Worm (Caenorhabditis elegans) whole organism, L2 larva: ENCODE data around the gene H04D03.7.

ENCODE experiments used
- C34F6.9 ChIP-seq: fragments of 150-350 bp; optimal IDR thresholded peaks from 2 replicates; lab custom pipeline; 2014; ENCODE audit warnings: missing biosample characterization, missing genetic modification characterization
- F13H6.1 ChIP-seq: sonication (generic microtip); optimal IDR thresholded peaks from 2 replicates; lab custom pipeline; 2016; ENCODE audit warnings: missing genetic modification characterization, missing compliant biosample characterization
- R02D3.7 ChIP-seq: fragments of 150-350 bp; optimal IDR thresholded peaks from 2 replicates; lab custom pipeline; 2014; ENCODE audit warnings: missing biosample characterization, missing genetic modification characterization
- ZK546.5 ChIP-seq: sonication (generic microtip); optimal IDR thresholded peaks from 2 replicates; lab custom pipeline; 2017; ENCODE audit warnings: missing biosample characterization, missing genetic modification characterization
- alr-1 ChIP-seq: fragments of 150-350 bp; optimal IDR thresholded peaks from 2 replicates; lab custom pipeline; 2014; ENCODE audit warnings: missing biosample characterization, missing genetic modification characterization
- aly-2 ChIP-seq: fragments of 150-350 bp; optimal IDR thresholded peaks from 2 replicates; lab custom pipeline; 2014; ENCODE audit warnings: missing biosample characterization, missing genetic modification characterization
- ama-1 ChIP-seq: fragments of 150-350 bp; optimal IDR thresholded peaks from 2 replicates; lab custom pipeline; 2018; ENCODE audit warnings: inconsistent platforms
- blmp-1 ChIP-seq: sonication (generic microtip); optimal IDR thresholded peaks from 2 replicates; lab custom pipeline; 2017; ENCODE audit warnings: missing genetic modification characterization, mild to moderate bottlenecking, missing compliant biosample characterization, antibody characterized with exemption, moderate library complexity; ENCODE audit not compliant: insufficient read depth
- ceh-16 ChIP-seq: fragments of 150-350 bp; optimal IDR thresholded peaks from 2 replicates; lab custom pipeline; 2014; ENCODE audit warnings: missing biosample characterization, missing genetic modification characterization
- ceh-82 ChIP-seq: fragments of 150-350 bp; optimal IDR thresholded peaks from 2 replicates; lab custom pipeline; 2014; ENCODE audit warnings: missing biosample characterization, missing genetic modification characterization
- crh-2 ChIP-seq: sonication (generic microtip); optimal IDR thresholded peaks from 2 replicates; lab custom pipeline; 2017; ENCODE audit warnings: missing biosample characterization, missing genetic modification characterization
- dmd-4 ChIP-seq: sonication (generic microtip); optimal IDR thresholded peaks from 2 replicates; lab custom pipeline; 2017; ENCODE audit warnings: missing biosample characterization, missing genetic modification characterization
- egl-27 ChIP-seq: sonication (generic microtip); optimal IDR thresholded peaks from 3 replicates; lab custom pipeline; 2017; ENCODE audit warnings: missing biosample characterization, missing genetic modification reagents, missing genetic modification characterization
- elt-1 ChIP-seq: fragments of 150-350 bp; optimal IDR thresholded peaks from 2 replicates; lab custom pipeline; 2014; ENCODE audit warnings: missing biosample characterization, missing genetic modification characterization
- elt-3 ChIP-seq: sonication (generic microtip); optimal IDR thresholded peaks from 2 replicates; lab custom pipeline; 2017; ENCODE audit warnings: missing biosample characterization, missing genetic modification characterization
- fos-1 ChIP-seq: fragments of 150-350 bp; optimal IDR thresholded peaks from 2 replicates; lab custom pipeline; 2014; ENCODE audit warnings: missing biosample characterization, missing genetic modification characterization
- gmeb-1 ChIP-seq: fragments of 150-350 bp; optimal IDR thresholded peaks from 2 replicates; lab custom pipeline; 2014; ENCODE audit warnings: missing biosample characterization, missing genetic modification characterization
- lin-11 ChIP-seq: fragments of 150-350 bp; sonication (generic microtip); optimal IDR thresholded peaks from 2 replicates; lab custom pipeline; 2014; ENCODE audit warnings: missing biosample characterization, missing genetic modification characterization, inconsistent platforms, mixed read lengths
- lin-13 ChIP-seq: fragments of 150-350 bp; optimal IDR thresholded peaks from 2 replicates; lab custom pipeline; 2014; ENCODE audit warnings: missing biosample characterization, missing genetic modification reagents, missing genetic modification characterization
- lin-39 ChIP-seq: fragments of 150-350 bp; optimal IDR thresholded peaks from 2 replicates; lab custom pipeline; 2014; ENCODE audit warnings: missing biosample characterization, missing genetic modification reagents, missing genetic modification characterization
- lsy-2 ChIP-seq, 2 experiments: fragments of 150-350 bp in 1 of 2; sonication (generic microtip) in 1 of 2; optimal IDR thresholded peaks; 2 replicates each; lab custom pipeline; 2014 to 2017; ENCODE audit warnings: missing biosample characterization in 2 of 2, missing genetic modification characterization in 2 of 2
- mab-5 ChIP-seq: fragments of 150-350 bp; optimal IDR thresholded peaks from 2 replicates; lab custom pipeline; 2014; ENCODE audit warnings: missing biosample characterization, missing genetic modification characterization
- mbf-1 ChIP-seq: sonication (generic microtip); optimal IDR thresholded peaks from 2 replicates; lab custom pipeline; 2017; ENCODE audit warnings: missing biosample characterization, missing genetic modification characterization
- mdl-1 ChIP-seq, 2 experiments: fragments of 150-350 bp in 1 of 2; sonication (generic microtip) in 1 of 2; optimal IDR thresholded peaks; 2 replicates each; lab custom pipeline; 2017; ENCODE audit warnings: missing biosample characterization in 2 of 2, missing genetic modification characterization in 2 of 2
- nhr-10 ChIP-seq: sonication (generic microtip); optimal IDR thresholded peaks from 2 replicates; lab custom pipeline; 2017; ENCODE audit warnings: missing biosample characterization, missing genetic modification characterization
- nhr-11 ChIP-seq: fragments of 150-350 bp; optimal IDR thresholded peaks from 2 replicates; lab custom pipeline; 2014; ENCODE audit warnings: missing biosample characterization, missing genetic modification characterization
- nhr-129 ChIP-seq: fragments of 150-350 bp; optimal IDR thresholded peaks from 2 replicates; lab custom pipeline; 2014; ENCODE audit warnings: missing biosample characterization, missing genetic modification characterization
- nhr-21 ChIP-seq: fragments of 150-350 bp; optimal IDR thresholded peaks from 2 replicates; lab custom pipeline; 2014; ENCODE audit warnings: missing biosample characterization, missing genetic modification characterization
- nhr-23 ChIP-seq: fragments of 150-350 bp; optimal IDR thresholded peaks from 2 replicates; lab custom pipeline; 2014; ENCODE audit warnings: missing biosample characterization, missing genetic modification reagents, missing genetic modification characterization
- nhr-237 ChIP-seq: fragments of 150-350 bp; optimal IDR thresholded peaks from 2 replicates; lab custom pipeline; 2014; ENCODE audit warnings: missing biosample characterization, missing genetic modification characterization
- nhr-25 ChIP-seq: fragments of 150-350 bp; sonication (generic microtip); optimal IDR thresholded peaks from 3 replicates; lab custom pipeline; 2014; ENCODE audit warnings: missing biosample characterization, missing genetic modification characterization
- nhr-6 ChIP-seq: fragments of 150-350 bp; optimal IDR thresholded peaks from 2 replicates; lab custom pipeline; 2014; ENCODE audit warnings: missing biosample characterization, missing genetic modification characterization
- peb-1 ChIP-seq: fragments of 150-350 bp; optimal IDR thresholded peaks from 2 replicates; lab custom pipeline; 2014; ENCODE audit warnings: missing biosample characterization, missing genetic modification characterization
- sem-4 ChIP-seq: fragments of 150-350 bp; optimal IDR thresholded peaks from 2 replicates; lab custom pipeline; 2014; ENCODE audit warnings: missing biosample characterization, missing genetic modification reagents, missing genetic modification characterization
- skn-1 ChIP-seq: sonication (generic microtip); optimal IDR thresholded peaks from 2 replicates; lab custom pipeline; 2017; ENCODE audit warnings: missing biosample characterization, missing genetic modification characterization
- sma-3 ChIP-seq: sonication (generic microtip); optimal IDR thresholded peaks from 2 replicates; lab custom pipeline; 2016; ENCODE audit warnings: missing genetic modification reagents, missing genetic modification characterization, missing compliant biosample characterization
- sma-9 ChIP-seq, 2 experiments: fragments of 150-350 bp in 1 of 2; sonication (generic microtip) in 1 of 2; optimal IDR thresholded peaks; 2 replicates each; lab custom pipeline; 2014 to 2016; ENCODE audit warnings: missing genetic modification characterization in 2 of 2, mild to moderate bottlenecking in 1 of 2, missing biosample characterization in 1 of 2, missing compliant biosample characterization in 1 of 2, missing genetic modification reagents in 1 of 2, moderate library complexity in 1 of 2
- snpc-4 ChIP-seq: fragments of 150-350 bp; optimal IDR thresholded peaks from 2 replicates; lab custom pipeline; 2014; ENCODE audit warnings: missing biosample characterization, missing genetic modification characterization
- unc-39 ChIP-seq: fragments of 150-350 bp; optimal IDR thresholded peaks from 2 replicates; lab custom pipeline; 2014; ENCODE audit warnings: missing biosample characterization, missing genetic modification characterization
- unc-55 ChIP-seq: fragments of 150-350 bp; sonication (generic microtip); optimal IDR thresholded peaks from 3 replicates; lab custom pipeline; 2014; ENCODE audit warnings: missing biosample characterization, missing genetic modification reagents, missing genetic modification characterization
- unc-62 ChIP-seq: fragments of 150-350 bp; optimal IDR thresholded peaks from 2 replicates; lab custom pipeline; 2014; ENCODE audit warnings: missing biosample characterization, missing genetic modification reagents, missing genetic modification characterization
- zag-1 ChIP-seq: fragments of 150-350 bp; optimal IDR thresholded peaks from 2 replicates; lab custom pipeline; 2014; ENCODE audit warnings: missing biosample characterization, missing genetic modification characterization
- ztf-1 ChIP-seq: fragments of 200-800 bp; sonication (Bioruptor generic); conservative IDR thresholded peaks from 2 replicates; pipeline ENCODE4 v1.3.6; 2022; ENCODE audit warnings: missing genetic modification characterization, missing compliant biosample characterization

The H04D03.7 gene

DNA sequence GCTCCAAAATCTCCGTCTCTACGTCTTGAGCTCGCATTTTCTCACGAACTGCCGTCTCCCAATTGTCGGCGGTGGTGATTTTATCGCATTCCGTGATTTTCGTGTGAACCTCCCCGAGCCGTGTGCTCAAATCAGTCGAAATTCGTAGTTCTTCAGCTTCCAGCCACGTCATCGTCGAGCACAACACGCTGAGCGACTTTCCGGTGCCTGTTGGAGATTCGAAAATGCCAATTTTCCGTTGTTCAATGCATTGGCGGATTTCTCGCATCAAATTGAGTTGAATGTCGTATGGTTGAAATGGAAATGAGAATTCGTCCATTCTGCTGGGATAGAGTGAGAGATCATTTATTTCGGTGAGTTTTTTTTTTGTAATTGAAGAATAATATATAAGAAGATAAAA lies 41.7 kb downstream of the H04D03.7 start, which contains the start of the genes M03C11.3 and chl-1:
Gene M03C11.3 (plus strand): TSS at position 153 of the 400 bp plus-strand sequence.
Gene chl-1 (minus strand): TSS at position 323 of the 400 bp plus-strand sequence.
- TF ChIP-seq lin-39 (tag; lab: Kevin White, UChicago) = no peak
- no peak for TF ChIP-seq dmd-4
- no peak for TF ChIP-seq nhr-129
- no peak for TF ChIP-seq nhr-10
- TF ChIP-seq ceh-82 (tag; lab: Kevin White, UChicago) = no peak

DNA sequence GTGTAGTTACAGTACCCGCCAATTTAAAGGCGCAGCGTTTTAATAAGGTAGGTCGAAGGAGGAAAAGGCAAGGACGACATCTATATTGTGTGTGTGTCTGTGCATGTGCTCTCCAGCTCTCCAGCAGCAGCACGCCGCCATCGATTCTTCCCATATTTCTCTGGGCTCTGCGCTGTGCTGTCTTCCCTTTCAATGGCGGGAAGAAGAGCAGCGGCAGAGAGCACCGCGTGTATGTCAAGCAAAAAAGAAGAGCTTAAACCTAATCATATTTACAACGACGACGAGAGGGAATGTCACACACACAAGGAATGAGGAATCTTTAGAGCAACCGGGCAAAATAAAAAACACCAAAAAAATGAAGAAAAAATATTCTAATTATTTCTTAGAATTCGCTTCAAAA lies 47.7 kb downstream of the H04D03.7 start:
- TF ChIP-seq nhr-129 (peak; percentile 47), unc-62 (no peak), alr-1 (tag; lab: Kevin White, UChicago) (no peak), mbf-1 (tag; lab: Kevin White, UChicago) (no peak), C34F6.9 (tag; lab: Kevin White, UChicago) (peak; percentile 45), nhr-25 (tag; lab: Kevin White, UChicago) (no peak), elt-1 (tag; lab: Kevin White, UChicago) (no peak), ceh-82 (tag; lab: Kevin White, UChicago) (no peak), egl-27 (no peak), lin-13 (GFP tag; lab: Kevin White, UChicago) (no peak), nhr-23 (tag; lab: Kevin White, UChicago) (no peak), skn-1 (tag; lab: Kevin White, UChicago) (no peak), nhr-10 (no peak), sem-4 (no peak), ama-1 (lab: Kevin White, UChicago) (no peak), lin-11 (tag; lab: Kevin White, UChicago) (peak; percentile 25), R02D3.7 (tag; lab: Kevin White, UChicago) (no peak), lsy-2 (tag; optimal IDR thresholded peaks at IDR 0.05; lab: Kevin White, UChicago) (peak in 1 of 2 experiments; percentile 53), ztf-1 (no peak), mdl-1 (tag; optimal IDR thresholded peaks at IDR 0.05; lab: Kevin White, UChicago) (no peak), nhr-11 (tag; lab: Kevin White, UChicago) (no peak), gmeb-1 (tag; lab: Kevin White, UChicago) (no peak), sma-9 (GFP tag; optimal IDR thresholded peaks at IDR 0.05; lab: Kevin White, UChicago) (no peak), sma-9 (tag; optimal IDR thresholded peaks at IDR 0.05; lab: Kevin White, UChicago) (no peak), crh-2 (peak; percentile 26), ZK546.5 (tag; lab: Kevin White, UChicago) (no peak), nhr-237 (tag; lab: Kevin White, UChicago) (no peak), nhr-21 (tag; lab: Kevin White, UChicago) (no peak), elt-3 (no peak), mab-5 (tag; lab: Kevin White, UChicago) (no peak), aly-2 (tag; lab: Kevin White, UChicago) (no peak), unc-55 (GFP tag; lab: Kevin White, UChicago) (peak; percentile 39), peb-1 (tag; lab: Kevin White, UChicago) (no peak), sma-3 (no peak), ceh-16 (no peak), fos-1 (no peak), unc-39 (tag; lab: Kevin White, UChicago) (no peak), snpc-4 (tag; lab: Kevin White, UChicago) (no peak), nhr-6 (tag; lab: Kevin White, UChicago) (no peak), zag-1 (tag; lab: Kevin White, UChicago) (peak; percentile 71)

DNA sequence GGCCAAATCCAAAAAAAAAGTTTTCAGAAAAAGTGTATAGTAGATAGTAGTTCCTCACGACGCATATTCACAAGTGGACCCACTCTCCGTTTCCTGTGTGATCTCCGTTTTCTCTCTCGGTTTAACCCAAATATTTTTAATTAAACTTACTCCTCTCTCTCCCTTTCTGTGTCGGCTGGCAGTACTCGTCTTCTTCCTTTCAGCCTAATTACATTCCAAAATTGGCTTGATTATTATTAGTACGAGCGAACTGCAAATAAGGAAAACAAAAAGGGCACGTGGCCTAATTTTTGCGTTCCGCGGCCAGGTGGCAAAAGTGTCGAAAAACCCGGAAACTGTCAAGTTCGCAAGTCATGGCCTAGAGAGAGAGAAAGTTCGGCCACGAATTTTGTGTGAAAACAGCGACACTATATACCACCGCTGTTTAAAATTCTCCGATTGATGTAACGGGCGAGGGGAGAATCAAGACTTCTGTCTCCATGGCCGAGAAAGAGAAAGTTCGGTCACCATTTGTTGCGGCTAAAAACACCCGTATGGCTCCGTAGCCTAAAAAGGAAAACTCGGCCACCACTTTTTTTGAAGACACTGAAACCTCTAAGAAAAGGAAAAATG lies 49.6 kb downstream of the H04D03.7 start:
- TF ChIP-seq lin-39 (tag; lab: Kevin White, UChicago) (no peak), nhr-11 (tag; lab: Kevin White, UChicago) (no peak), nhr-25 (tag; lab: Kevin White, UChicago) (no peak), dmd-4 (no peak), blmp-1 (no peak), elt-1 (tag; lab: Kevin White, UChicago) (no peak), alr-1 (tag; lab: Kevin White, UChicago) (no peak), gmeb-1 (tag; lab: Kevin White, UChicago) (no peak), ceh-82 (tag; lab: Kevin White, UChicago) (no peak), F13H6.1 (tag; lab: Kevin White, UChicago) (no peak), ama-1 (lab: Kevin White, UChicago) (no peak), snpc-4 (tag; lab: Kevin White, UChicago) (no peak), unc-62 (no peak), sma-9 (GFP tag; optimal IDR thresholded peaks at IDR 0.05; lab: Kevin White, UChicago) (no peak), sma-9 (tag; optimal IDR thresholded peaks at IDR 0.05; lab: Kevin White, UChicago) (no peak), nhr-237 (tag; lab: Kevin White, UChicago) (no peak)
